Fruit fly (Drosophila melanogaster) whole organism, prepupa: ENCODE data around the gene Sry-beta.
A peak's percentile ranks its signal among the peaks of the same experiment; 100 is the strongest.

Experiments
- CG10631 ChIP-seq: fragments of 200-800 bp; sonication (Bioruptor generic); optimal IDR thresholded peaks from 2 replicates; lab custom pipeline; 2016; ENCODE audit warnings: missing biosample characterization, missing genetic modification characterization
- CG10669 ChIP-seq: fragments of 200-800 bp; sonication (Bioruptor generic); optimal IDR thresholded peaks from 3 replicates; lab custom pipeline; 2018; ENCODE audit warnings: missing biosample characterization, mild to moderate bottlenecking, missing genetic modification characterization, moderate library complexity
- CG11294 ChIP-seq: fragments of 200-800 bp; sonication (Bioruptor generic); IDR thresholded peaks from 2 replicates; pipeline ENCODE4 v1.3.6; 2022; ENCODE audit warnings: missing biosample characterization, missing genetic modification characterization
- CG11762 ChIP-seq: fragments of 200-800 bp; sonication (Bioruptor generic); optimal IDR thresholded peaks from 3 replicates; lab custom pipeline; 2016; ENCODE audit warnings: missing biosample characterization, missing genetic modification characterization; ENCODE audit not compliant: insufficient read depth
- CG11902 ChIP-seq: fragments of 200-800 bp; sonication (Bioruptor generic); optimal IDR thresholded peaks from 3 replicates; lab custom pipeline; 2016; ENCODE audit warnings: missing biosample characterization, missing genetic modification characterization
- CG1621 ChIP-seq: fragments of 200-800 bp; sonication (Bioruptor generic); optimal IDR thresholded peaks from 3 replicates; lab custom pipeline; 2018; ENCODE audit warnings: missing biosample characterization, mild to moderate bottlenecking, missing genetic modification characterization
- CG3032 ChIP-seq: fragments of 200-800 bp; optimal IDR thresholded peaks from 2 replicates; lab custom pipeline; 2019; ENCODE audit warnings: missing biosample characterization, mild to moderate bottlenecking, missing genetic modification characterization, moderate library complexity
- CG31627 ChIP-seq: fragments of 200-800 bp; sonication (Bioruptor generic); optimal IDR thresholded peaks from 3 replicates; lab custom pipeline; 2016; ENCODE audit warnings: missing biosample characterization, missing genetic modification characterization
- CG34406 ChIP-seq: fragments of 200-800 bp; sonication (Bioruptor generic); optimal IDR thresholded peaks from 3 replicates; lab custom pipeline; 2016; ENCODE audit warnings: missing biosample characterization, missing genetic modification characterization
- CG3919 ChIP-seq: fragments of 200-800 bp; sonication (Bioruptor generic); optimal IDR thresholded peaks from 3 replicates; lab custom pipeline; 2016; ENCODE audit warnings: missing biosample characterization, missing genetic modification characterization
- CG6163 ChIP-seq: fragments of 200-800 bp; sonication (Bioruptor generic); IDR thresholded peaks from 3 replicates; pipeline ENCODE4 v1.3.6; 2022; ENCODE audit warnings: missing biosample characterization, missing genetic modification characterization
- CG6854 ChIP-seq: fragments of 200-800 bp; sonication (Bioruptor generic); optimal IDR thresholded peaks from 2 replicates; lab custom pipeline; 2017; ENCODE audit warnings: missing biosample characterization, mild to moderate bottlenecking, missing genetic modification characterization
- CG7368 ChIP-seq: fragments of 200-800 bp; sonication (Bioruptor generic); optimal IDR thresholded peaks from 3 replicates; lab custom pipeline; 2016; ENCODE audit warnings: missing biosample characterization, missing genetic modification characterization
- CG8119 ChIP-seq: fragments of 200-800 bp; sonication (Bioruptor generic); IDR thresholded peaks from 3 replicates; pipeline ENCODE4 v1.3.6; 2022; ENCODE audit warnings: missing biosample characterization, missing genetic modification characterization
- CG8632 ChIP-seq: fragments of 200-800 bp; sonication (Bioruptor generic); optimal IDR thresholded peaks from 3 replicates; lab custom pipeline; 2016; ENCODE audit warnings: missing biosample characterization, missing genetic modification characterization
- Eip75B ChIP-seq: fragments of 200-800 bp; sonication (Bioruptor generic); optimal IDR thresholded peaks from 3 replicates; lab custom pipeline; 2016; ENCODE audit warnings: missing biosample characterization, missing genetic modification characterization
- Eip78C ChIP-seq: fragments of 200-800 bp; sonication (Bioruptor generic); peaks from one replicate; lab custom pipeline; 2016; ENCODE audit warnings: missing biosample characterization, missing genetic modification characterization
- Ets21C ChIP-seq: fragments of 200-800 bp; sonication (Bioruptor generic); optimal IDR thresholded peaks from 3 replicates; lab custom pipeline; 2016; ENCODE audit warnings: missing biosample characterization, missing genetic modification characterization
- Ets96B ChIP-seq: fragments of 200-800 bp; optimal IDR thresholded peaks from 2 replicates; lab custom pipeline; 2019; ENCODE audit warnings: missing biosample characterization, mild to moderate bottlenecking, missing genetic modification characterization, moderate library complexity
- Gug ChIP-seq: fragments of 200-800 bp; sonication (Bioruptor generic); IDR thresholded peaks from 2 replicates; pipeline ENCODE4 v1.3.6; 2022; ENCODE audit warnings: missing biosample characterization, missing genetic modification characterization
- Hr38 ChIP-seq: sonication (Bioruptor generic); optimal IDR thresholded peaks from 2 replicates; lab custom pipeline; 2016; ENCODE audit warnings: missing biosample characterization, missing genetic modification characterization
- Hr39 ChIP-seq: fragments of 200-800 bp; sonication (Bioruptor generic); optimal IDR thresholded peaks from 2 replicates; lab custom pipeline; 2016; ENCODE audit warnings: missing biosample characterization, missing genetic modification characterization
- Hr4 ChIP-seq: fragments of 200-800 bp; sonication (Bioruptor generic); optimal IDR thresholded peaks from 3 replicates; lab custom pipeline; 2016; ENCODE audit warnings: missing biosample characterization, missing genetic modification characterization
- Lpt ChIP-seq: fragments of 200-800 bp; sonication (Bioruptor generic); optimal IDR thresholded peaks from 3 replicates; lab custom pipeline; 2016; ENCODE audit warnings: missing biosample characterization, missing genetic modification characterization
- OdsH ChIP-seq: fragments of 200-800 bp; sonication (Bioruptor generic); optimal IDR thresholded peaks from 3 replicates; lab custom pipeline; 2016; ENCODE audit warnings: missing biosample characterization, missing genetic modification characterization
- Smox ChIP-seq: fragments of 200-800 bp; sonication (Bioruptor generic); optimal IDR thresholded peaks from 3 replicates; lab custom pipeline; 2016; ENCODE audit warnings: missing biosample characterization, missing genetic modification characterization
- Sox14 ChIP-seq: fragments of 200-800 bp; sonication (Bioruptor generic); optimal IDR thresholded peaks from 3 replicates; lab custom pipeline; 2016; ENCODE audit warnings: missing biosample characterization, missing genetic modification characterization
- achi ChIP-seq: fragments of 200-800 bp; sonication (Bioruptor generic); optimal IDR thresholded peaks from 3 replicates; lab custom pipeline; 2016; ENCODE audit warnings: missing biosample characterization, missing genetic modification characterization
- acj6 ChIP-seq: fragments of 200-800 bp; sonication (Bioruptor generic); optimal IDR thresholded peaks from 3 replicates; lab custom pipeline; 2016; ENCODE audit warnings: missing biosample characterization, missing genetic modification characterization
- cyc ChIP-seq: fragments of 200-800 bp; sonication (Bioruptor generic); optimal IDR thresholded peaks from 3 replicates; lab custom pipeline; 2016; ENCODE audit warnings: missing biosample characterization, missing genetic modification characterization
- dac ChIP-seq: fragments of 200-800 bp; sonication (Bioruptor generic); optimal IDR thresholded peaks from 2 replicates; lab custom pipeline; 2017; ENCODE audit warnings: missing biosample characterization, mild to moderate bottlenecking, missing genetic modification characterization
- eg ChIP-seq: fragments of 200-800 bp; sonication (Bioruptor generic); IDR thresholded peaks from 3 replicates; pipeline ENCODE4 v1.3.6; 2022; ENCODE audit warnings: missing biosample characterization, missing genetic modification characterization
- esn ChIP-seq: fragments of 200-800 bp; sonication (Bioruptor generic); optimal IDR thresholded peaks from 2 replicates; lab custom pipeline; 2016; ENCODE audit warnings: missing biosample characterization, mild to moderate bottlenecking, missing genetic modification characterization, moderate library complexity
- fd59A ChIP-seq: fragments of 200-800 bp; sonication (Bioruptor generic); optimal IDR thresholded peaks from 2 replicates; lab custom pipeline; 2017; ENCODE audit warnings: missing biosample characterization, mild to moderate bottlenecking, missing genetic modification characterization, missing genetic modification reagents
- fd85E ChIP-seq: fragments of 200-800 bp; sonication (Bioruptor generic); optimal IDR thresholded peaks from 3 replicates; lab custom pipeline; 2016; ENCODE audit warnings: missing biosample characterization, missing genetic modification characterization
- fkh ChIP-seq: fragments of 200-800 bp; sonication (Bioruptor generic); optimal IDR thresholded peaks from 3 replicates; lab custom pipeline; 2017; ENCODE audit warnings: missing biosample characterization, mild to moderate bottlenecking, missing genetic modification characterization, moderate library complexity
- lz ChIP-seq: fragments of 200-800 bp; sonication (Bioruptor generic); optimal IDR thresholded peaks from 3 replicates; lab custom pipeline; 2016; ENCODE audit warnings: missing biosample characterization, missing genetic modification characterization
- net ChIP-seq: fragments of 200-800 bp; sonication (Bioruptor generic); optimal IDR thresholded peaks from 3 replicates; lab custom pipeline; 2016; ENCODE audit warnings: missing biosample characterization, missing genetic modification characterization
- ss ChIP-seq, 2 experiments: fragments of 200-800 bp; sonication (Bioruptor generic); optimal IDR thresholded peaks; 2 replicates in 1 of 2; 3 replicates in 1 of 2; lab custom pipeline; 2017 to 2018; ENCODE audit warnings: mild to moderate bottlenecking in 2 of 2, missing biosample characterization in 2 of 2, missing genetic modification characterization in 2 of 2, moderate library complexity in 1 of 2
- topi ChIP-seq: fragments of 200-800 bp; sonication (Bioruptor generic); optimal IDR thresholded peaks from 3 replicates; lab custom pipeline; 2016; ENCODE audit warnings: missing biosample characterization, missing genetic modification characterization

Gene Sry-beta

dm6 chr3R:29999495-29999894 is 40.0 kb upstream of the Sry-beta start, which contains the start of gene CG34298:
Gene CG34298, plus strand, starts transcription at chr3R:29999795.
- no peak for TF ChIP-seq CG3032

- TF ChIP-seq fd85E (no peak), CG11762 (no peak), fd59A (no peak), Gug (GFP tag; lab: Robert Waterston, UW) (no peak), CG8632 (GFP tag; lab: Kevin White, UChicago) (no peak), OdsH (GFP tag; lab: Kevin White, UChicago) (no peak), ss (GFP tag; optimal IDR thresholded peaks at IDR 0.05; lab: Kevin White, UChicago) (no peak), CG10631 (no peak), Ets21C (no peak), Hr4 (GFP tag; lab: Kevin White, UChicago) (no peak), CG6854 (GFP tag; lab: Kevin White, UChicago) (no peak), Ets96B (no peak), CG7368 (GFP tag; lab: Kevin White, UChicago) (no peak), achi (GFP tag; lab: Kevin White, UChicago) (no peak), Eip75B (no peak), CG6163 (GFP tag; lab: Robert Waterston, UW) (no peak), CG34406 (GFP tag; lab: Kevin White, UChicago) (no peak), eg (GFP tag; lab: Robert Waterston, UW) (no peak), net (no peak)
Measured at dm6 chr3R:30000286-30000685, 39.2 kb upstream of the Sry-beta start, which contains the start of gene Tace. Gene Tace, plus strand, starts transcription at chr3R:30000530.

- TF ChIP-seq topi (GFP tag; lab: Kevin White, UChicago) (peak; percentile 12), fd85E (no peak), dac (GFP tag; lab: Kevin White, UChicago) (no peak), Sox14 (peak; percentile 62), CG3032 (peak; percentile 4), Lpt (GFP tag; lab: Kevin White, UChicago) (no peak), cyc (peak; percentile 17), CG1621 (peak; percentile 63), CG8119 (GFP tag; lab: Robert Waterston, UW) (no peak), Smox (GFP tag; lab: Kevin White, UChicago) (no peak), acj6 (GFP tag; lab: Kevin White, UChicago) (no peak), lz (GFP tag; lab: Kevin White, UChicago) (peak; percentile 22), Hr39 (GFP tag; lab: Kevin White, UChicago) (peak; percentile 27), CG6854 (GFP tag; lab: Kevin White, UChicago) (no peak), CG31627 (peak; percentile 13), Eip78C (GFP tag; lab: Kevin White, UChicago) (peak; percentile 44), Hr38 (GFP tag; lab: Kevin White, UChicago) (no peak), CG11294 (GFP tag; lab: Robert Waterston, UW) (no peak), fkh (GFP tag; lab: Kevin White, UChicago) (no peak), CG11902 (no peak), esn (GFP tag; lab: Kevin White, UChicago) (peak; percentile 34), net (no peak), CG10669 (GFP tag; lab: Kevin White, UChicago) (no peak), CG3919 (GFP tag; lab: Kevin White, UChicago) (peak; percentile 20)
Measured at dm6 chr3R:30004648-30005047, 34.9 kb upstream of the Sry-beta start, which contains the start of the genes Nlp and Nph. Gene Nlp, plus strand, starts transcription at chr3R:30004785. Gene Nph, minus strand, starts transcription at chr3R:30004861.
